Worm (Caenorhabditis elegans): ENCODE results near the gene tsp-11.

tsp-11 gene

ce11 chrX:9206731-9207130 lies 43.8 kb downstream of the tsp-11 start:
- no peak for TF ChIP-seq unc-55 (GFP tag; optimal IDR thresholded peaks at IDR 0.05)
- no peak for TF ChIP-seq mdl-1 (tag; optimal IDR thresholded peaks at IDR 0.05)
- no peak for TF ChIP-seq mbf-1 (tag; optimal IDR thresholded peaks at IDR 0.05)
- no peak for TF ChIP-seq ztf-11 (tag; optimal IDR thresholded peaks at IDR 0.05)
- TF ChIP-seq peb-1 (tag; optimal IDR thresholded peaks at IDR 0.05): no peak
- TF ChIP-seq Y55F3AM.14 (GFP tag; optimal IDR thresholded peaks at IDR 0.05): no peak
- TF ChIP-seq dmd-4 (tag; optimal IDR thresholded peaks at IDR 0.05): no peak
- TF ChIP-seq zag-1 (tag; optimal IDR thresholded peaks at IDR 0.05): no peak
- no peak for TF ChIP-seq alr-1 (tag; optimal IDR thresholded peaks at IDR 0.05)
- TF ChIP-seq R02D3.7 (tag; optimal IDR thresholded peaks at IDR 0.05): no peak
- TF ChIP-seq lin-11 (tag; optimal IDR thresholded peaks at IDR 0.05): no peak
- no peak for TF ChIP-seq sma-9 (GFP tag; optimal IDR thresholded peaks at IDR 0.05)
- no peak for TF ChIP-seq sma-9 (tag; optimal IDR thresholded peaks at IDR 0.05)
- TF ChIP-seq gmeb-1 (tag; optimal IDR thresholded peaks at IDR 0.05): no peak
- TF ChIP-seq fos-1 (tag; optimal IDR thresholded peaks at IDR 0.05): no peak
- no peak for TF ChIP-seq nhr-237 (tag; optimal IDR thresholded peaks at IDR 0.05)
- no peak for TF ChIP-seq crh-2 (tag; optimal IDR thresholded peaks at IDR 0.05)

DNA sequence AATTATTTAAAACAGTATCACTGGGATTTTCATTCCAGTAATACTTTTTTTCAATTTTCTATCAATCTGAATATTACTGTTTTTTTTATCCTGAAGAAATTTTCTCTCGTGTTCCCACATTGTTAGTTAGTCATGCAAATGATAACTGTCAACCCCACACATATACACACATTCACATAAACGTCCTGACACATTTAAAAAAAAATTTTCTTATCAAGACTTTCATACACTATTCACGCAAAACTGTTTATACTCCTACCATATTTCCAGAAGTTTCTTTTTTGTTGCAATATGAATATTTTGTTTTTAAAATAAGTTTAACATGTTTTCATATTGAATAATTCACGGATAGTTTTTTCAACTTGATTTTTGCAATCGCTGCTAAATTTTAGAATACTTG lies 45.5 kb downstream of the tsp-11 start:
- TF ChIP-seq fos-1 (tag; optimal IDR thresholded peaks at IDR 0.05) (peak; percentile 74), skn-1 (tag; optimal IDR thresholded peaks at IDR 0.05) (no peak), unc-39 (tag; optimal IDR thresholded peaks at IDR 0.05) (no peak)

DNA sequence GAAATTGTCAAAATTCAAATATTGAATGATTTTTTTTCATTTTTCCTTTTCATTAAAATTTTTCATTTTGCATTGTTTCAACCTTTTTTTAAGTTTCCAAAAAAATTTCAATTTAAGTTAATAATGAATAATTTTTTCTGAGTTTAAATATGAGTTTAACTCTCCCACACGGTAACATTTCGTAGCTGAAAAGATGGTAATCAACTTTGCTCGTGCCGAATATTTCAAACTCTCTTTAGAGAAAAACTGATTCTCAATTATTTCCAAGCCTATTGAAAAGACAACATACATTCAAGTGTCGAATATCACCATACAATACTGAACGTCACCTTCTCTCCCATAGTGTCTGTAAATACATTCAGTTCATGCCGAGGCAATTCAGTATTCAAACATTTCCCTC lies 46.0 kb downstream of the tsp-11 start:
- TF ChIP-seq mbf-1 (tag; optimal IDR thresholded peaks at IDR 0.05): no peak
- TF ChIP-seq snpc-4 (tag; optimal IDR thresholded peaks at IDR 0.05): no peak
- TF ChIP-seq F13H6.1 (tag; optimal IDR thresholded peaks at IDR 0.05): no peak
- no peak for TF ChIP-seq ZK546.5 (tag; optimal IDR thresholded peaks at IDR 0.05)
- TF ChIP-seq peb-1 (tag; optimal IDR thresholded peaks at IDR 0.05): no peak
- TF ChIP-seq lsy-2 (tag; optimal IDR thresholded peaks at IDR 0.05): no peak
- TF ChIP-seq dmd-4 (tag; optimal IDR thresholded peaks at IDR 0.05): no peak
- TF ChIP-seq sem-4 (tag; optimal IDR thresholded peaks at IDR 0.05): no peak
- no peak for TF ChIP-seq nhr-10 (tag; optimal IDR thresholded peaks at IDR 0.05)

ce11 chrX:9210086-9210485 lies 47.1 kb downstream of the tsp-11 start:
- TF ChIP-seq nhr-237 (tag; optimal IDR thresholded peaks at IDR 0.05) (no peak), mdl-1 (tag; optimal IDR thresholded peaks at IDR 0.05) (no peak), fos-1 (tag; optimal IDR thresholded peaks at IDR 0.05) (peak; percentile 63), gmeb-1 (tag; optimal IDR thresholded peaks at IDR 0.05) (peak; percentile 23), F13H6.1 (tag; optimal IDR thresholded peaks at IDR 0.05) (peak; percentile 31), peb-1 (tag; optimal IDR thresholded peaks at IDR 0.05) (no peak), nhr-25 (tag; optimal IDR thresholded peaks at IDR 0.05) (no peak), elt-3 (tag; optimal IDR thresholded peaks at IDR 0.05) (no peak), sma-9 (GFP tag; optimal IDR thresholded peaks at IDR 0.05) (peak; percentile 26), sma-9 (tag; optimal IDR thresholded peaks at IDR 0.05) (no peak), Y55F3AM.14 (GFP tag; optimal IDR thresholded peaks at IDR 0.05) (no peak), lin-39 (tag; optimal IDR thresholded peaks at IDR 0.05) (no peak)

DNA sequence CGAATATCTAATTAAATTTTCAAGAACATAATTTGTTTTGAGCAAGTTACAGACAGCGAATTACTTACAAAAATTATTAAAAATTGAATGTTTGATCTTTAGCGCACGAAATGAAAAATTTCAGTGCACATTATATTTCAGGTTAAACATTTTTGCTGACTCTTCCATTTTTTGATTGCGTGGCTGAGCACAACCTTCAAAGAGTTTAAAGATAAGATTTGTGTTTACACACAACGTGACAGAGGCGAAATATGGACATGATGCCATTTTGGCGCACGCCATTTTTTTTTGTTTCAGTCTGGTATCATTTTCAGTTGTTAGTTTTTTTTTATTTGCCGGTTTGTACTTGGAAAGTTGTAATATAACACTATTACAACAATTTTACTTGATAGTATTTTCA lies 49.7 kb downstream of the tsp-11 start:
- TF ChIP-seq fos-1 (tag; optimal IDR thresholded peaks at IDR 0.05) (peak; percentile 91), crh-2 (tag; optimal IDR thresholded peaks at IDR 0.05) (peak; percentile 64), mbf-1 (tag; optimal IDR thresholded peaks at IDR 0.05) (no peak), sma-9 (GFP tag; optimal IDR thresholded peaks at IDR 0.05) (peak; percentile 38), sma-9 (tag; optimal IDR thresholded peaks at IDR 0.05) (no peak)

DNA sequence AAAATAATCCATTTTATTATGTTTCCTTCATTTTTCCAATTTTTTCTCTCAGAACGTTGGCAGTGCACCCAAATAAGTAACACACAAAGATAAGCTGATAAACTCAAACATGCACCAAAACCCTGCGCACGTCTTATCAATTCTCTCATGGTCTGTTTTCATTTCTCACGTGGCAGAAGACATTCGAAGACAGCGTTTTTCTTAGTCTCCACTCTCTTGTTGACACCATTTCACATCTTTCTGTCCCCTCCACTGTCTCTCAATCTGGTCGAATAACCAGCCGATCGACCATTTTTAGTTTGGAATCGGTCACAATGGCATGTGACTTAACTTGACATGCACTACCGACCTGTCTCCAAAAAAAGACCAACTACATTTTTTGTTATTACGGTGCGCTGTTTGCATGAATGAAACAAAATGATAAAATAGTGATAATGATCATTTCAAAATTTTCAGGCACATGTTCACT lies 50.9 kb downstream of the tsp-11 start, which contains the start of gene C35B8.3:
TSS of gene C35B8.3 (plus strand) at position 51 of the 469 bp plus-strand sequence.
- TF ChIP-seq gmeb-1 (tag; optimal IDR thresholded peaks at IDR 0.05) (peak; percentile 56), aly-2 (tag; optimal IDR thresholded peaks at IDR 0.05) (no peak), unc-55 (GFP tag; optimal IDR thresholded peaks at IDR 0.05) (no peak), Y55F3AM.14 (GFP tag; optimal IDR thresholded peaks at IDR 0.05) (peak; percentile 65), blmp-1 (tag; optimal IDR thresholded peaks at IDR 0.05; ENCODE audit: insufficient read depth) (peak; percentile 51), ceh-82 (tag; optimal IDR thresholded peaks at IDR 0.05) (no peak), ztf-4 (tag; optimal IDR thresholded peaks at IDR 0.05) (no peak), ZK546.5 (tag; optimal IDR thresholded peaks at IDR 0.05) (no peak), sma-3 (GFP tag; optimal IDR thresholded peaks at IDR 0.05) (peak; percentile 46), nhr-25 (tag; optimal IDR thresholded peaks at IDR 0.05) (peak; percentile 74), crh-2 (tag; optimal IDR thresholded peaks at IDR 0.05) (peak; percentile 69), nhr-129 (tag; optimal IDR thresholded peaks at IDR 0.05) (peak; percentile 84), fos-1 (tag; optimal IDR thresholded peaks at IDR 0.05) (peak; percentile 61), F13H6.1 (tag; optimal IDR thresholded peaks at IDR 0.05) (peak; percentile 7), lin-39 (tag; optimal IDR thresholded peaks at IDR 0.05) (no peak), sma-9 (GFP tag; optimal IDR thresholded peaks at IDR 0.05) (peak; percentile 78), sma-9 (tag; optimal IDR thresholded peaks at IDR 0.05) (no peak), mdl-1 (tag; optimal IDR thresholded peaks at IDR 0.05) (peak in 1 of 2 experiments; percentile 61), mab-5 (tag; optimal IDR thresholded peaks at IDR 0.05) (no peak), unc-39 (tag; optimal IDR thresholded peaks at IDR 0.05) (no peak), nhr-77 (tag; optimal IDR thresholded peaks at IDR 0.05) (no peak), nhr-6 (tag; optimal IDR thresholded peaks at IDR 0.05) (peak; percentile 47), nhr-21 (tag; optimal IDR thresholded peaks at IDR 0.05) (peak; percentile 67)

All from whole organism, L2 larva.